Worm (Caenorhabditis elegans): ENCODE measurements around the gene F56H9.9.

DNA sequence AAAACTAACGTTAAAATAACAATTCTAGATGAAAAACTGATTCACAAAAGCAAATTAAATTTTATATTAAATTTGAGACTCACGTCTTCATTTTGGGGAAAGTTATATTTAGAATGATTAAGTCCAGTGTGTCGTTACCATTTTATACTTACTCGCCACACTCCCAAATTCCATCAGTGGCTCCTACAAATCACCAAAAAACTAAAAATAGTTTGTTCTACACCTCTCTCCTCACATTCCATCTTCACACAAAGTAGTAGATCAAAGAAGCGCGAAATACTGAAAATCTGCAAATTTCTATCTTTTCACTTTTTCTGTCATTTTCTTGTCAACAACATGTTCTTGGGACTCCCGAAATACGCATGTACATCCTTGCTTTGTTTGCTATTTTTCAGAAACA is 15.4 kb downstream of the F56H9.9 start, which contains the start of gene ZC116.5:
- TF ChIP-seq ahr-1 (tag; optimal IDR thresholded peaks at IDR 0.05) = no peak
- TF ChIP-seq C38D4.7 (GFP tag; optimal IDR thresholded peaks at IDR 0.05) = no peak
- no peak for TF ChIP-seq ets-4 (tag; optimal IDR thresholded peaks at IDR 0.05)
- TF ChIP-seq pha-4 (tag; optimal IDR thresholded peaks at IDR 0.05) = no peak
- no peak for TF ChIP-seq pag-3 (tag; optimal IDR thresholded peaks at IDR 0.05; ENCODE audit: borderline replicate concordance)
- TF ChIP-seq hlh-15 (tag; optimal IDR thresholded peaks at IDR 0.05) = no peak
- no peak for TF ChIP-seq ceh-9 (tag; optimal IDR thresholded peaks at IDR 0.05)
- TF ChIP-seq nfya-1 (tag; optimal IDR thresholded peaks at IDR 0.05) = no peak
- TF ChIP-seq rnt-1 (tag; optimal IDR thresholded peaks at IDR 0.05) = no peak
- TF ChIP-seq odd-2 (tag; optimal IDR thresholded peaks at IDR 0.05) = no peak
- TF ChIP-seq ref-2 (tag; optimal IDR thresholded peaks at IDR 0.05) = no peak
- TF ChIP-seq ceh-2 (tag; optimal IDR thresholded peaks at IDR 0.05) = no peak
- TF ChIP-seq tbx-2 (tag; optimal IDR thresholded peaks at IDR 0.05) = no peak
- TF ChIP-seq pat-9 (tag; optimal IDR thresholded peaks at IDR 0.05) = no peak
